Worm (Caenorhabditis elegans) whole organism, L4/young adult: ENCODE results near the gene fbxb-20.
"Not testable (repeated sequence)": the region's sequence is repeated elsewhere in the genome, so short reads cannot be mapped to it uniquely, and the experiment has no call there.

Experiments
- W03F9.2 ChIP-seq: fragments of 150-350 bp; optimal IDR thresholded peaks from 2 replicates; lab custom pipeline; 2014; ENCODE audit warnings: missing biosample characterization, missing genetic modification characterization
- dao-5 ChIP-seq: sonication (generic microtip); optimal IDR thresholded peaks from 2 replicates; lab custom pipeline; 2016; ENCODE audit warnings: missing genotype, missing genetic modification characterization, moderate library complexity, missing compliant biosample characterization
- him-1 ChIP-seq: sonication (generic microtip); optimal IDR thresholded peaks from 2 replicates; lab custom pipeline; 2016; ENCODE audit warnings: missing genotype, missing genetic modification reagents, missing genetic modification characterization, missing compliant biosample characterization

Gene fbxb-20

ce11 chrII:1633490-1633889, 16.9 kb downstream of the fbxb-20 start, which contains the start of gene C08E3.1:
Gene C08E3.1, plus strand, starts transcription at chrII:1633790.
- not testable (repeated sequence) for TF ChIP-seq dao-5 (tag; lab: Kevin White, UChicago); him-1 (tag; lab: Kevin White, UChicago); W03F9.2

ce11 chrII:1632216-1632615, 18.2 kb downstream of the fbxb-20 start, which contains the start of gene C08E3.13:
Gene C08E3.13, minus strand, starts transcription at chrII:1632316.
- not testable (repeated sequence) for TF ChIP-seq W03F9.2; him-1 (tag; lab: Kevin White, UChicago); dao-5 (tag; lab: Kevin White, UChicago)

- TF ChIP-seq him-1 (tag; lab: Kevin White, UChicago); W03F9.2; dao-5 (tag; lab: Kevin White, UChicago): not testable (repeated sequence)
Measured at ce11 chrII:1627783-1628182, 22.6 kb downstream of the fbxb-20 start, which contains the start of gene C08E3.15. Gene C08E3.15, minus strand, starts transcription at chrII:1627883.

- TF ChIP-seq dao-5 (tag; lab: Kevin White, UChicago) (no peak), W03F9.2 (no peak), him-1 (tag; lab: Kevin White, UChicago) (no peak)
Measured at ce11 chrII:1625666-1626065, 24.7 kb downstream of the fbxb-20 start, which contains the start of gene C08E3.14. Gene C08E3.14, plus strand, starts transcription at chrII:1625966.

ce11 chrII:1624572-1624971, 25.8 kb downstream of the fbxb-20 start, which contains the start of gene fbxa-160:
Gene fbxa-160, minus strand, starts transcription at chrII:1624672.
- TF ChIP-seq W03F9.2 (no peak), him-1 (tag; lab: Kevin White, UChicago) (no peak), dao-5 (tag; lab: Kevin White, UChicago) (no peak)

- TF ChIP-seq dao-5 (tag; lab: Kevin White, UChicago) (no peak), him-1 (tag; lab: Kevin White, UChicago) (no peak), W03F9.2 (no peak)
Measured at ce11 chrII:1621795-1622194, 28.6 kb downstream of the fbxb-20 start.

ce11 chrII:1621180-1621579, 29.2 kb downstream of the fbxb-20 start, which contains the start of gene fbxa-158:
Gene fbxa-158, minus strand, starts transcription at chrII:1621280.
- TF ChIP-seq W03F9.2 = no peak
- no peak for TF ChIP-seq dao-5 (tag; lab: Kevin White, UChicago)
- no peak for TF ChIP-seq him-1 (tag; lab: Kevin White, UChicago)

ce11 chrII:1618948-1619347, 31.5 kb downstream of the fbxb-20 start, which contains the start of gene fbxa-166:
Gene fbxa-166, minus strand, starts transcription at chrII:1619048.
- TF ChIP-seq him-1 (tag; lab: Kevin White, UChicago) (no peak), dao-5 (tag; lab: Kevin White, UChicago) (no peak), W03F9.2 (no peak)

ce11 chrII:1616382-1616781, 34.0 kb downstream of the fbxb-20 start, which contains the start of gene fbxa-165:
Gene fbxa-165, minus strand, starts transcription at chrII:1616482.
- TF ChIP-seq dao-5 (tag; lab: Kevin White, UChicago) (no peak), him-1 (tag; lab: Kevin White, UChicago) (no peak)

- TF ChIP-seq him-1 (tag; lab: Kevin White, UChicago) (no peak), W03F9.2 (no peak), dao-5 (tag; lab: Kevin White, UChicago) (no peak)
Measured at ce11 chrII:1613972-1614371, 36.4 kb downstream of the fbxb-20 start, which contains the start of gene fbxa-164. Gene fbxa-164, minus strand, starts transcription at chrII:1614072.

ce11 chrII:1610630-1611029, 39.8 kb downstream of the fbxb-20 start, which contains the start of gene fbxa-163:
Gene fbxa-163, minus strand, starts transcription at chrII:1610730.
- TF ChIP-seq him-1 (tag; lab: Kevin White, UChicago) = no peak
- TF ChIP-seq dao-5 (tag; lab: Kevin White, UChicago) = no peak
- no peak for TF ChIP-seq W03F9.2

ce11 chrII:1608915-1609314, 41.5 kb downstream of the fbxb-20 start:
- TF ChIP-seq him-1 (tag; lab: Kevin White, UChicago) (no peak), dao-5 (tag; lab: Kevin White, UChicago) (no peak), W03F9.2 (no peak)

ce11 chrII:1607575-1607974, 42.8 kb downstream of the fbxb-20 start:
- TF ChIP-seq dao-5 (tag; lab: Kevin White, UChicago) (no peak), him-1 (tag; lab: Kevin White, UChicago) (no peak), W03F9.2 (no peak)

- TF ChIP-seq W03F9.2 (no peak), dao-5 (tag; lab: Kevin White, UChicago) (no peak), him-1 (tag; lab: Kevin White, UChicago) (no peak)
Measured at ce11 chrII:1606079-1606478, 44.3 kb downstream of the fbxb-20 start, which contains the start of gene bath-33. Gene bath-33, minus strand, starts transcription at chrII:1606179.
